Fruit fly (Drosophila melanogaster) whole organism, embryonic: Measurements from ENCODE around the gene Pgcl.

ENCODE experiments used
- Atf-2 ChIP-seq: fragments of 200-800 bp; sonication (Bioruptor generic); optimal IDR thresholded peaks from 2 replicates; lab custom pipeline; 2016; ENCODE audit warnings: missing biosample characterization, missing genetic modification characterization
- BtbVII ChIP-seq: fragments of 200-800 bp; sonication (Bioruptor generic); optimal IDR thresholded peaks from 3 replicates; lab custom pipeline; 2017; ENCODE audit warnings: missing biosample characterization, mild to moderate bottlenecking, missing genetic modification characterization
- C15 ChIP-seq: fragments of 200-800 bp; sonication (Bioruptor generic); IDR thresholded peaks from 3 replicates; pipeline ENCODE4 v1.3.6; 2022; ENCODE audit warnings: missing biosample characterization, missing genetic modification characterization
- CG11085 ChIP-seq: fragments of 200-800 bp; sonication (Bioruptor generic); IDR thresholded peaks from 2 replicates; pipeline ENCODE4 v1.3.6; 2022; ENCODE audit warnings: missing biosample characterization, missing genetic modification characterization
- CG12104 ChIP-seq: fragments of 200-800 bp; sonication (Bioruptor generic); optimal IDR thresholded peaks from 3 replicates; lab custom pipeline; 2016; ENCODE audit warnings: missing biosample characterization, missing genetic modification characterization
- CG12299 ChIP-seq: fragments of 200-800 bp; sonication (Bioruptor generic); optimal IDR thresholded peaks from 2 replicates; lab custom pipeline; 2018; ENCODE audit warnings: missing biosample characterization, mild to moderate bottlenecking, missing genetic modification characterization
- CG13296 ChIP-seq: fragments of 200-800 bp; sonication (Bioruptor generic); optimal IDR thresholded peaks from 3 replicates; lab custom pipeline; 2018; ENCODE audit warnings: missing biosample characterization, mild to moderate bottlenecking, missing genetic modification characterization
- CG13894 ChIP-seq: fragments of 200-800 bp; sonication (Bioruptor generic); optimal IDR thresholded peaks from 3 replicates; lab custom pipeline; 2018; ENCODE audit warnings: missing biosample characterization, mild to moderate bottlenecking, missing genetic modification characterization, moderate library complexity
- CG14965 ChIP-seq: fragments of 200-800 bp; sonication (Bioruptor generic); optimal IDR thresholded peaks from 2 replicates; lab custom pipeline; 2016; ENCODE audit warnings: missing biosample characterization, missing genetic modification characterization, borderline replicate concordance
- CG15011 ChIP-seq: fragments of 200-800 bp; sonication (Bioruptor generic); optimal IDR thresholded peaks from 3 replicates; lab custom pipeline; 2018; ENCODE audit warnings: missing biosample characterization, mild to moderate bottlenecking, missing genetic modification characterization
- CG15073 ChIP-seq: fragments of 200-800 bp; sonication (Bioruptor generic); optimal IDR thresholded peaks from 2 replicates; lab custom pipeline; 2016; ENCODE audit warnings: missing biosample characterization, missing genetic modification characterization
- CG16779 ChIP-seq: fragments of 200-800 bp; sonication (Bioruptor generic); IDR thresholded peaks from 2 replicates; pipeline ENCODE4 v1.3.6; 2022; ENCODE audit warnings: missing biosample characterization, missing genetic modification characterization
- CG17328 ChIP-seq: fragments of 200-800 bp; sonication (Bioruptor generic); IDR thresholded peaks from 2 replicates; pipeline ENCODE4 v1.3.6; 2022; ENCODE audit warnings: missing biosample characterization, missing genetic modification characterization
- CG17361 ChIP-seq: fragments of 200-800 bp; sonication (Bioruptor generic); IDR thresholded peaks from 3 replicates; pipeline ENCODE4 v1.3.6; 2022; ENCODE audit warnings: missing biosample characterization, missing genetic modification characterization
- CG18011 ChIP-seq: fragments of 200-800 bp; sonication (Bioruptor generic); optimal IDR thresholded peaks from 2 replicates; lab custom pipeline; 2017; ENCODE audit warnings: missing biosample characterization, missing genetic modification characterization, mild to moderate bottlenecking, moderate library complexity, missing genotype
- CG2875 ChIP-seq: fragments of 200-800 bp; sonication (Bioruptor generic); optimal IDR thresholded peaks from 2 replicates; lab custom pipeline; 2017; ENCODE audit warnings: missing biosample characterization, mild to moderate bottlenecking, missing genetic modification characterization, missing genetic modification reagents
- CG30431 ChIP-seq: fragments of 200-800 bp; sonication (Bioruptor generic); optimal IDR thresholded peaks from 2 replicates; lab custom pipeline; 2017; ENCODE audit warnings: missing biosample characterization, missing genetic modification characterization
- CG31441 ChIP-seq: fragments of 200-800 bp; sonication (Bioruptor generic); IDR thresholded peaks from 2 replicates; pipeline ENCODE4 v1.3.6; 2022; ENCODE audit warnings: missing biosample characterization, missing genetic modification characterization
- CG4424 ChIP-seq: fragments of 200-800 bp; sonication (Bioruptor generic); optimal IDR thresholded peaks from 3 replicates; lab custom pipeline; 2016; ENCODE audit warnings: missing biosample characterization, missing genetic modification characterization
- CG4707 ChIP-seq: fragments of 200-800 bp; sonication (Bioruptor generic); optimal IDR thresholded peaks from 2 replicates; lab custom pipeline; 2018; ENCODE audit warnings: missing biosample characterization, mild to moderate bottlenecking, missing genetic modification characterization, moderate library complexity
- CG4820 ChIP-seq: fragments of 200-800 bp; sonication (Bioruptor generic); optimal IDR thresholded peaks from 3 replicates; lab custom pipeline; 2016; ENCODE audit warnings: missing biosample characterization, missing genetic modification characterization
- CG6254 ChIP-seq: fragments of 200-800 bp; sonication (Bioruptor generic); optimal IDR thresholded peaks from 3 replicates; lab custom pipeline; 2017; ENCODE audit warnings: mild to moderate bottlenecking, missing biosample characterization, missing genetic modification reagents, missing genetic modification characterization
- CG7963 ChIP-seq: fragments of 200-800 bp; sonication (Bioruptor generic); IDR thresholded peaks from 3 replicates; pipeline ENCODE4 v1.3.6; 2022; ENCODE audit warnings: missing biosample characterization, missing genetic modification characterization; ENCODE audit not compliant: partially characterized antibody
- CG9437 ChIP-seq: fragments of 200-800 bp; sonication (Bioruptor generic); optimal IDR thresholded peaks from 2 replicates; lab custom pipeline; 2018; ENCODE audit warnings: missing biosample characterization, mild to moderate bottlenecking, missing genetic modification characterization
- CG9727 ChIP-seq: fragments of 200-800 bp; sonication (Bioruptor generic); optimal IDR thresholded peaks from 3 replicates; lab custom pipeline; 2017; ENCODE audit warnings: missing biosample characterization, mild to moderate bottlenecking, missing genetic modification characterization
- CTCF ChIP-seq: fragments of 200-800 bp; sonication (Bioruptor generic); optimal IDR thresholded peaks from 2 replicates; lab custom pipeline; 2017; ENCODE audit warnings: missing biosample characterization, mild to moderate bottlenecking, missing genetic modification characterization, moderate library complexity
- D19A ChIP-seq: fragments of 200-800 bp; optimal IDR thresholded peaks from 3 replicates; lab custom pipeline; 2019; ENCODE audit warnings: missing biosample characterization, mild to moderate bottlenecking, missing genetic modification characterization, moderate library complexity
- Fer3 ChIP-seq: fragments of 200-800 bp; sonication (Bioruptor generic); optimal IDR thresholded peaks from 2 replicates; lab custom pipeline; 2018; ENCODE audit warnings: missing biosample characterization, mild to moderate bottlenecking, missing genetic modification characterization, moderate library complexity
- Lhr ChIP-seq: fragments of 200-800 bp; sonication (Bioruptor generic); optimal IDR thresholded peaks from 3 replicates; lab custom pipeline; 2017; ENCODE audit warnings: mild to moderate bottlenecking, missing biosample characterization, missing genetic modification reagents, missing genetic modification characterization
- Nf-YC ChIP-seq: fragments of 200-800 bp; optimal IDR thresholded peaks from 3 replicates; lab custom pipeline; 2019; ENCODE audit warnings: missing biosample characterization, mild to moderate bottlenecking, missing genetic modification characterization, moderate library complexity
- Six4 ChIP-seq: fragments of 200-800 bp; sonication (Bioruptor generic); optimal IDR thresholded peaks from 2 replicates; lab custom pipeline; 2016; ENCODE audit warnings: missing biosample characterization, missing genetic modification characterization
- Sry-β ChIP-seq: fragments of 200-800 bp; sonication (Bioruptor generic); optimal IDR thresholded peaks from 2 replicates; lab custom pipeline; 2018; ENCODE audit warnings: missing biosample characterization, mild to moderate bottlenecking, missing genetic modification characterization, moderate library complexity
- Stat92E ChIP-seq, 3 experiments: fragments of >200 bp in 2 of 3; fragments of 200-800 bp in 1 of 3; sonication (Bioruptor generic) in 1 of 3; optimal IDR thresholded peaks; 2 replicates each; lab custom pipeline; 2017 to 2019; ENCODE audit warnings: missing biosample characterization in 3 of 3, missing genetic modification characterization in 3 of 3, mild to moderate bottlenecking in 1 of 3, moderate library complexity in 1 of 3
- Xrp1 ChIP-seq: fragments of 200-800 bp; sonication (Bioruptor generic); IDR thresholded peaks from 2 replicates; pipeline ENCODE4 v1.3.6; 2022; ENCODE audit warnings: missing biosample characterization, missing genetic modification characterization
- ac ChIP-seq: fragments of 200-800 bp; sonication (Bioruptor generic); optimal IDR thresholded peaks from 3 replicates; lab custom pipeline; 2017; ENCODE audit warnings: missing biosample characterization, mild to moderate bottlenecking, missing genetic modification characterization
- croc ChIP-seq: fragments of 200-800 bp; sonication (Bioruptor generic); conservative IDR thresholded peaks from 3 replicates; pipeline ENCODE4 v1.3.6; 2022; ENCODE audit warnings: missing biosample characterization, missing genetic modification characterization
- dan ChIP-seq: fragments of 200-800 bp; sonication (Bioruptor generic); IDR thresholded peaks from 2 replicates; pipeline ENCODE4 v1.3.6; 2022; ENCODE audit warnings: missing biosample characterization, missing genetic modification characterization
- dpn ChIP-seq, 2 experiments: fragments of 200-800 bp; sonication (Bioruptor generic); optimal IDR thresholded peaks; 3 replicates each; lab custom pipeline; 2016; ENCODE audit warnings: missing biosample characterization in 2 of 2, missing genetic modification characterization in 2 of 2
- dysf ChIP-seq: fragments of 200-800 bp; sonication (Bioruptor generic); IDR thresholded peaks from 3 replicates; pipeline ENCODE4 v1.3.6; 2022; ENCODE audit warnings: missing biosample characterization, missing genetic modification characterization
- fd96Cb ChIP-seq: fragments of 200-800 bp; sonication (Bioruptor generic); optimal IDR thresholded peaks from 2 replicates; lab custom pipeline; 2018; ENCODE audit warnings: missing biosample characterization, mild to moderate bottlenecking, missing genetic modification characterization, moderate library complexity
- fru ChIP-seq: fragments of >200 bp; optimal IDR thresholded peaks from 2 replicates; lab custom pipeline; 2017
- gem ChIP-seq: fragments of 200-800 bp; sonication (Bioruptor generic); optimal IDR thresholded peaks from 2 replicates; lab custom pipeline; 2019; ENCODE audit warnings: missing biosample characterization, mild to moderate bottlenecking, missing genetic modification characterization, moderate library complexity
- ham ChIP-seq: fragments of 200-800 bp; sonication (Bioruptor generic); IDR thresholded peaks from 2 replicates; pipeline ENCODE4 v1.3.6; 2022; ENCODE audit warnings: missing biosample characterization, missing genetic modification characterization
- kay ChIP-seq: fragments of 200-800 bp; sonication (Bioruptor generic); optimal IDR thresholded peaks from 2 replicates; lab custom pipeline; 2016; ENCODE audit warnings: missing biosample characterization, missing genetic modification characterization
- ken ChIP-seq: fragments of 200-800 bp; sonication (Bioruptor generic); IDR thresholded peaks from 3 replicates; pipeline ENCODE4 v1.3.6; 2022; ENCODE audit warnings: missing biosample characterization, missing genetic modification characterization
- lbe ChIP-seq: fragments of 200-800 bp; sonication (Bioruptor generic); optimal IDR thresholded peaks from 2 replicates; lab custom pipeline; 2016; ENCODE audit warnings: missing biosample characterization, mild to moderate bottlenecking, missing genetic modification characterization
- rib ChIP-seq: fragments of 200-800 bp; sonication (Bioruptor generic); IDR thresholded peaks from 2 replicates; pipeline ENCODE4 v1.3.6; 2022; ENCODE audit warnings: missing biosample characterization, missing genetic modification characterization
- sens-2 ChIP-seq: fragments of 200-800 bp; sonication (Bioruptor generic); IDR thresholded peaks from 2 replicates; pipeline ENCODE4 v1.3.6; 2022; ENCODE audit warnings: missing biosample characterization, missing genetic modification characterization
- slp2 ChIP-seq: fragments of 200-800 bp; sonication (Bioruptor generic); optimal IDR thresholded peaks from 2 replicates; lab custom pipeline; 2016; ENCODE audit warnings: missing biosample characterization, missing genetic modification characterization
- tio ChIP-seq: fragments of 200-800 bp; sonication (Bioruptor generic); optimal IDR thresholded peaks from 2 replicates; lab custom pipeline; 2017; ENCODE audit warnings: missing biosample characterization, missing genetic modification characterization, inconsistent platforms
- wek ChIP-seq: fragments of 200-800 bp; sonication (Bioruptor generic); optimal IDR thresholded peaks from 3 replicates; lab custom pipeline; 2018; ENCODE audit warnings: missing biosample characterization, mild to moderate bottlenecking, missing genetic modification characterization, moderate library complexity
- wor ChIP-seq: fragments of 200-800 bp; sonication (Bioruptor generic); IDR thresholded peaks from 2 replicates; pipeline ENCODE4 v1.3.6; 2022; ENCODE audit warnings: missing biosample characterization, missing genetic modification characterization
- zen ChIP-seq: fragments of 200-800 bp; sonication (Bioruptor generic); optimal IDR thresholded peaks from 3 replicates; lab custom pipeline; 2018; ENCODE audit warnings: missing biosample characterization, mild to moderate bottlenecking, missing genetic modification characterization, moderate library complexity

Gene Pgcl

dm6 chrX:457803-458202, 20.6 kb upstream of the Pgcl start (continued):
- TF ChIP-seq croc = peak; percentile 25; the same call in 1 of the 3 replicates
- no peak for TF ChIP-seq CG4707 (GFP tag; lab: Kevin White, UChicago)
- TF ChIP-seq CG15073 = no peak
- TF ChIP-seq CTCF (GFP tag; lab: Kevin White, UChicago) = no peak
- no peak for TF ChIP-seq CG12104 (GFP tag; lab: Kevin White, UChicago)
- TF ChIP-seq CG4820 (GFP tag; lab: Kevin White, UChicago) = peak; percentile 16
- no peak for TF ChIP-seq dpn (GFP tag; optimal IDR thresholded peaks at IDR 0.05; lab: Kevin White, UChicago)
- no peak for TF ChIP-seq sens-2 (GFP tag; lab: Robert Waterston, UW)
- TF ChIP-seq rib (GFP tag; lab: Robert Waterston, UW) = no peak
- no peak for TF ChIP-seq Sry-β (GFP tag; lab: Kevin White, UChicago)
- TF ChIP-seq zen = peak; percentile 76
- no peak for TF ChIP-seq fru (lab: Kevin White, UChicago)
- no peak for TF ChIP-seq CG13894 (tag; lab: Kevin White, UChicago)
- TF ChIP-seq Stat92E (GFP tag; optimal IDR thresholded peaks at IDR 0.05; lab: Kevin White, UChicago) = no peak
- no peak for TF ChIP-seq dan
- no peak for TF ChIP-seq wor
- TF ChIP-seq CG9727 (GFP tag; lab: Kevin White, UChicago) = peak; percentile 85
- TF ChIP-seq BtbVII (GFP tag; lab: Kevin White, UChicago) = no peak
- TF ChIP-seq CG9437 (GFP tag; lab: Kevin White, UChicago) = no peak
- no peak for TF ChIP-seq CG12299 (tag; lab: Kevin White, UChicago)
- TF ChIP-seq wek (GFP tag; lab: Kevin White, UChicago) = no peak
- no peak for TF ChIP-seq CG16779
- 0 out of 2 replicates have a peak, but pooled peaks have one; percentile 11 for TF ChIP-seq CG17328 (GFP tag; lab: Robert Waterston, UW)
- no peak for TF ChIP-seq CG2875
- no peak for TF ChIP-seq Six4
- TF ChIP-seq dysf (GFP tag; lab: Robert Waterston, UW) = no peak
- TF ChIP-seq tio (GFP tag; lab: Kevin White, UChicago) = peak; percentile 30
- TF ChIP-seq CG13296 (GFP tag; lab: Kevin White, UChicago) = no peak
- no peak for TF ChIP-seq lbe (GFP tag; lab: Kevin White, UChicago)
- no peak for TF ChIP-seq Atf-2 (GFP tag; lab: Kevin White, UChicago)
- TF ChIP-seq CG7963 = no peak
- peak; percentile 53 for TF ChIP-seq CG31441 (GFP tag; lab: Robert Waterston, UW)
- TF ChIP-seq slp2 (GFP tag; lab: Kevin White, UChicago) = no peak
- no peak for TF ChIP-seq Lhr
- peak; percentile 75 for TF ChIP-seq Xrp1 (GFP tag; lab: Robert Waterston, UW)
- TF ChIP-seq CG4424 = peak; percentile 13
- TF ChIP-seq ac (GFP tag; lab: Kevin White, UChicago) = peak; percentile 66
- TF ChIP-seq CG30431 (GFP tag; lab: Kevin White, UChicago) = peak; percentile 8
- TF ChIP-seq gem (tag; lab: Kevin White, UChicago) = peak; percentile 72
- peak; percentile 15 for TF ChIP-seq CG6254 (GFP tag; lab: Kevin White, UChicago)
- TF ChIP-seq ken (GFP tag; lab: Robert Waterston, UW) = no peak
- TF ChIP-seq CG11085 (GFP tag; lab: Robert Waterston, UW) = no peak
- TF ChIP-seq C15 (GFP tag; lab: Robert Waterston, UW) = no peak
- peak; percentile 35 for TF ChIP-seq fd96Cb (tag; lab: Kevin White, UChicago)
- TF ChIP-seq Nf-YC (tag; lab: Kevin White, UChicago) = no peak
- TF ChIP-seq CG18011 (GFP tag; lab: Kevin White, UChicago) = no peak
- no peak for TF ChIP-seq CG14965 (GFP tag; lab: Kevin White, UChicago)
- TF ChIP-seq CG15011 (GFP tag; lab: Kevin White, UChicago) = no peak
- TF ChIP-seq CG17361 = peak; percentile 68
- TF ChIP-seq Fer3 (tag; lab: Kevin White, UChicago) = no peak
- no peak for TF ChIP-seq kay (GFP tag; lab: Kevin White, UChicago)
- TF ChIP-seq D19A (tag; lab: Kevin White, UChicago) = peak; percentile 77
- TF ChIP-seq ham (GFP tag; lab: Robert Waterston, UW) = no peak
